Fruit fly (Drosophila melanogaster) whole organism, pupa: Measurements from ENCODE around the gene S6k.

Source experiments
- CG10348 ChIP-seq: fragments of 200-800 bp; sonication (Bioruptor generic); IDR thresholded peaks from 2 replicates; pipeline ENCODE4 v1.3.6; 2022; ENCODE audit warnings: missing biosample characterization, missing genetic modification characterization
- CG12605 ChIP-seq: fragments of 200-800 bp; sonication (Bioruptor generic); IDR thresholded peaks from 2 replicates; pipeline ENCODE4 v1.3.6; 2022; ENCODE audit warnings: missing biosample characterization, missing genetic modification characterization
- CG13204 ChIP-seq: fragments of 200-800 bp; sonication (Bioruptor generic); optimal IDR thresholded peaks from 2 replicates; lab custom pipeline; 2018; ENCODE audit warnings: missing biosample characterization, mild to moderate bottlenecking, missing genetic modification characterization, moderate library complexity
- CG14655 ChIP-seq: fragments of 200-800 bp; sonication (Bioruptor generic); optimal IDR thresholded peaks from 3 replicates; lab custom pipeline; 2017; ENCODE audit warnings: mild to moderate bottlenecking, missing biosample characterization, missing genetic modification reagents, missing genetic modification characterization
- CG15710 ChIP-seq: fragments of 200-800 bp; sonication (Bioruptor generic); optimal IDR thresholded peaks from 2 replicates; lab custom pipeline; 2018; ENCODE audit warnings: missing biosample characterization, mild to moderate bottlenecking, missing genetic modification characterization, moderate library complexity
- CG17806 ChIP-seq: fragments of 200-800 bp; sonication (Bioruptor generic); optimal IDR thresholded peaks from 2 replicates; lab custom pipeline; 2018; ENCODE audit warnings: missing biosample characterization, mild to moderate bottlenecking, missing genetic modification characterization, moderate library complexity
- CG32121 ChIP-seq: fragments of 200-800 bp; sonication (Bioruptor generic); IDR thresholded peaks from 2 replicates; pipeline ENCODE4 v1.3.6; 2022; ENCODE audit warnings: missing biosample characterization, missing genetic modification characterization
- CG34367 ChIP-seq: fragments of 200-800 bp; sonication (Bioruptor generic); optimal IDR thresholded peaks from 2 replicates; lab custom pipeline; 2018; ENCODE audit warnings: missing biosample characterization, mild to moderate bottlenecking, missing genetic modification characterization
- CG4496 ChIP-seq: fragments of 200-800 bp; sonication (Bioruptor generic); IDR thresholded peaks from 3 replicates; pipeline ENCODE4 v1.3.6; 2022; ENCODE audit warnings: missing biosample characterization, missing genetic modification characterization
- CG8159 ChIP-seq: fragments of 200-800 bp; sonication (Bioruptor generic); optimal IDR thresholded peaks from 3 replicates; lab custom pipeline; 2018; ENCODE audit warnings: missing biosample characterization, mild to moderate bottlenecking, missing genetic modification characterization, moderate library complexity
- CG8301 ChIP-seq: fragments of 200-800 bp; sonication (Bioruptor generic); optimal IDR thresholded peaks from 2 replicates; lab custom pipeline; 2018; ENCODE audit warnings: missing biosample characterization, mild to moderate bottlenecking, missing genetic modification characterization
- CG9948 ChIP-seq: fragments of 200-800 bp; sonication (Bioruptor generic); optimal IDR thresholded peaks from 2 replicates; lab custom pipeline; 2018; ENCODE audit warnings: missing biosample characterization, mild to moderate bottlenecking, missing genetic modification characterization, moderate library complexity
- D1 ChIP-seq: fragments of 200-800 bp; sonication (Bioruptor generic); optimal IDR thresholded peaks from 2 replicates; lab custom pipeline; 2018; ENCODE audit warnings: missing biosample characterization, mild to moderate bottlenecking, missing genetic modification characterization, moderate library complexity
- EcR ChIP-seq: fragments of 200-800 bp; sonication (Bioruptor generic); optimal IDR thresholded peaks from 3 replicates; lab custom pipeline; 2019; ENCODE audit warnings: missing biosample characterization, missing genetic modification characterization, mild to moderate bottlenecking, moderate library complexity, missing genetic modification reagents
- Ets98B ChIP-seq: fragments of 200-800 bp; sonication (Bioruptor generic); IDR thresholded peaks from 2 replicates; pipeline ENCODE4 v1.3.6; 2022; ENCODE audit warnings: missing biosample characterization, missing genetic modification characterization
- Pif1A ChIP-seq: fragments of 200-800 bp; sonication (Bioruptor generic); optimal IDR thresholded peaks from 3 replicates; lab custom pipeline; 2016; ENCODE audit warnings: missing biosample characterization, missing genetic modification characterization
- Pif1B ChIP-seq: fragments of 200-800 bp; sonication (Bioruptor generic); optimal IDR thresholded peaks from 3 replicates; lab custom pipeline; 2016; ENCODE audit warnings: missing biosample characterization, missing genetic modification characterization
- Snoo ChIP-seq: fragments of 200-800 bp; sonication (Bioruptor generic); optimal IDR thresholded peaks from 3 replicates; lab custom pipeline; 2017; ENCODE audit warnings: missing biosample characterization, mild to moderate bottlenecking, missing genetic modification characterization, inconsistent platforms
- fd96Ca ChIP-seq: fragments of 200-800 bp; sonication (Bioruptor generic); IDR thresholded peaks from 3 replicates; pipeline ENCODE4 v1.3.6; 2022; ENCODE audit warnings: missing biosample characterization, missing genetic modification characterization
- gl ChIP-seq: fragments of 200-800 bp; sonication (Bioruptor generic); optimal IDR thresholded peaks from 2 replicates; lab custom pipeline; 2018; ENCODE audit warnings: missing biosample characterization, mild to moderate bottlenecking, missing genetic modification characterization
- rn ChIP-seq: fragments of 200-800 bp; sonication (Bioruptor generic); IDR thresholded peaks from 2 replicates; pipeline ENCODE4 v1.3.6; 2022; ENCODE audit warnings: missing biosample characterization, missing genetic modification characterization

The S6k gene

DNA sequence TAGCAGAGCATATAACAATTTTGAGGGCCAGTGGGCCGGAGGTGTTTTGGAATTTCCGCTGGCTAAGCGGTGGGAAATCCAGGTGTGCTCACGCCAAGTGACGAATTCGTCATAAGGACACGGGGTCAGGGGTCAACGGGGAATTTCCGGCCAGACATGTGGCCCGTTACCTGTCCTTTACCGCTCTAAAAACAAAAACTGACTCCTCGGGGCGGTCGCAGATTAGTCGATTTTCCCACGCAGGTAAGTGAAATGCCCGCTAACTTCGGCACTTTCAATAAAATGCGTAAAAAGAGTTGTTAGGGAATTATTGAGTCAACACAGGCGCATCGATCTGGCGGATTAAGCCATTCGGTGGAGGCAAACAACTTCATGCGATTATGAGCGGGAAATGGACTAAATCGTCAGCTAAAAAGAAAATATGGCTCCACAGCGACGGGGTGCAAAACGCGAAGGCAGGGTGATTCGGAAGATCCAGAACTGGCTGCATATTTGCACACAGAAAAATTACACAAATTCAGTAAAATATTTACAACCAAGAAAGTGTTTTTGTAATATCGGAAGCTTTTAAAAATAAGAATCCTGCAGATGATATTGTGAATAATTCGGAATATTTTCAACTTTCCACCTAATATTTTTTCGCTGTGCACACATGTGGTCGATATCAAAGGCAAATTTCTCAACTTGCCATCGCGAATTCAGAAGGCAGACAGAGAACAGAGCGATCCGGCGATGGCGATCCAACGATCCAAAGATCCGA lies 25.3 kb upstream of the S6k start:
- TF ChIP-seq CG8301 (tag; lab: Kevin White, UChicago) = peak; percentile 31
- TF ChIP-seq fd96Ca (GFP tag; lab: Robert Waterston, UW) = 0 out of 3 replicates have a peak, but pooled peaks have one; percentile 35
- TF ChIP-seq gl (tag; lab: Kevin White, UChicago) = no peak
- TF ChIP-seq CG13204 (GFP tag; lab: Kevin White, UChicago) = no peak
- peak; percentile 19 for TF ChIP-seq Pif1B (GFP tag; lab: Kevin White, UChicago)
- peak; percentile 46 for TF ChIP-seq Pif1A (GFP tag; lab: Kevin White, UChicago)
- no peak for TF ChIP-seq CG10348 (GFP tag; lab: Robert Waterston, UW)
- no peak for TF ChIP-seq CG12605 (GFP tag; lab: Robert Waterston, UW)
- no peak for TF ChIP-seq CG32121 (GFP tag; lab: Robert Waterston, UW)
- peak; percentile 32 for TF ChIP-seq Snoo (tag; lab: Kevin White, UChicago)
- peak; percentile 42 for TF ChIP-seq CG9948 (tag; lab: Kevin White, UChicago)
- TF ChIP-seq CG17806 (tag; lab: Kevin White, UChicago) = peak; percentile 60
- TF ChIP-seq D1 (tag; lab: Kevin White, UChicago) = peak; percentile 36
- TF ChIP-seq CG4496 (GFP tag; lab: Robert Waterston, UW) = peak; percentile 42; the same call in 1 of the 3 replicates
- TF ChIP-seq EcR (GFP tag; lab: Kevin White, UChicago) = no peak
- peak; percentile 39 for TF ChIP-seq CG8159 (tag; lab: Kevin White, UChicago)
- TF ChIP-seq CG15710 (tag; lab: Kevin White, UChicago) = peak; percentile 46
- TF ChIP-seq CG34367 = peak; percentile 29
- no peak for TF ChIP-seq Ets98B (GFP tag; lab: Robert Waterston, UW)
- TF ChIP-seq rn (GFP tag; lab: Robert Waterston, UW) = no peak
- TF ChIP-seq CG14655 = peak; percentile 63
- TF ChIP-seq, all 21 proteins: peak for 13

DNA sequence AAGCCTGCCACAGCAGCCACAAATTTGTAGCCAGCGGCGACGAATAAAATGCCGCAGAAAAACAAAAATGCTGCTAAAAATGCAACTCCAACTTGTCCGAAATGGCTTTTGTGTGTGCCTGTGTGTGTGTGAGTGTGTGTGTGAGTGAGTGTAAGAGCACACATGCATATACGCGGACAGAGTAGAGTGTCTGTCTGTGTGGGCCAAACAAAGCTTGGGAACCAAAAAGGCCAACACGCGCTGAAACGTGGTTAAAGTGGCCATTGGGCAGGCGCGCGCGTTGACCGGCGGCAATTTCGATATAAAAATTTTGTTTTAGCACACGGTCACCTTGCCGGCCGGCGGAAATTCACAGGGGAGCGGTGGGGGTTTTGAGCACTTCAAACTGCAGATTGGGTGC lies 24.7 kb upstream of the S6k start:
- TF ChIP-seq CG8301 (tag; lab: Kevin White, UChicago) (no peak), CG17806 (tag; lab: Kevin White, UChicago) (no peak), gl (tag; lab: Kevin White, UChicago) (no peak), D1 (tag; lab: Kevin White, UChicago) (no peak), CG14655 (no peak), CG12605 (GFP tag; lab: Robert Waterston, UW) (no peak), CG34367 (no peak), Snoo (tag; lab: Kevin White, UChicago) (no peak), CG8159 (tag; lab: Kevin White, UChicago) (no peak), Pif1A (GFP tag; lab: Kevin White, UChicago) (no peak), Pif1B (GFP tag; lab: Kevin White, UChicago) (no peak), rn (GFP tag; lab: Robert Waterston, UW) (no peak), fd96Ca (GFP tag; lab: Robert Waterston, UW) (no peak), CG9948 (tag; lab: Kevin White, UChicago) (no peak), CG4496 (GFP tag; lab: Robert Waterston, UW) (no peak), Ets98B (GFP tag; lab: Robert Waterston, UW) (no peak; the same call in 1 of the 2 replicates), CG13204 (GFP tag; lab: Kevin White, UChicago) (no peak), CG32121 (GFP tag; lab: Robert Waterston, UW) (no peak)

DNA sequence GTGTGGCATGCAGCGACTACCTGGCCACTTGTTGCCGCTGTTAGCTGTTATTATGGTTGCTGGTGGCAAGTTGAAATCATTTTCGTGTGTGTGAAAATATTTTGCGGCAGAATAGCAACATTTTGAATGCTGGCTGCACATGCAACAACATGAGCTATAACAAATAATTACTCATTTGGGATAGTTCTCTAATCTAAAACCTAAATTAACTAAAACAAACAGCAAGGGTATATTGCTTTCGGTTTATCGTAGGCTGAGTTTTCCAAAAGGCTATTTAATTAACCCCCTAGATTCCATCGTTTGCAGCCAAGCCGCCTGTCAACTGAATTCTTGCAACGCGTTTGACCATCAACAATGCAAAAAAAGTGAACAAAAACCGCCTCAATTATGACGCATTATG lies 24.1 kb upstream of the S6k start:
- TF ChIP-seq CG4496 (GFP tag; lab: Robert Waterston, UW) (no peak), CG15710 (tag; lab: Kevin White, UChicago) (no peak), CG13204 (GFP tag; lab: Kevin White, UChicago) (no peak), Snoo (tag; lab: Kevin White, UChicago) (no peak), fd96Ca (GFP tag; lab: Robert Waterston, UW) (no peak), CG32121 (GFP tag; lab: Robert Waterston, UW) (no peak), CG14655 (no peak), Ets98B (GFP tag; lab: Robert Waterston, UW) (no peak), CG17806 (tag; lab: Kevin White, UChicago) (no peak), rn (GFP tag; lab: Robert Waterston, UW) (no peak)

DNA sequence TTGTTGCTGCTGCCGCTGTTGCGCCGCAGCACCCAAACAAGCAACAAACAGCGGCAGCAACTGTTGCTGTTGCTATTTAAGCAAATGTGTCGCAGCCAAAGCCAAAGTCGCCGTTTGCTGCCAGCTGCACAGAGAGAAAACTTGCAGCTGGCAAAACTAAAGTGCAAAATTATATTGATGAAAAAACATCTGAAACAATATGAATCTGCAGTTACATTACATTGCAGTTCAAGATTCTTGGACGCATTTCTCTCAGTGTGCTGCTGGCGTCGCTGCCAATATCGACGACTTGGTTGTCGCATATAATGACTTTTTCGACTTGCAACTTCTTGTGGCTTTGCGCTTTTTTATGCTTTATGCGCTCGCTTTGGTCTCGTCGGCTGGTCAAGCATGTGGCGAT lies 23.5 kb upstream of the S6k start:
- TF ChIP-seq Ets98B (GFP tag; lab: Robert Waterston, UW) = peak; percentile 98
- TF ChIP-seq CG4496 (GFP tag; lab: Robert Waterston, UW) = peak; percentile 98
- TF ChIP-seq CG14655 = peak; percentile 94
- TF ChIP-seq CG12605 (GFP tag; lab: Robert Waterston, UW) = peak; percentile 91
- no peak for TF ChIP-seq D1 (tag; lab: Kevin White, UChicago)
- peak; percentile 41 for TF ChIP-seq Snoo (tag; lab: Kevin White, UChicago)
- TF ChIP-seq CG13204 (GFP tag; lab: Kevin White, UChicago) = peak; percentile 2
- peak; percentile 93 for TF ChIP-seq rn (GFP tag; lab: Robert Waterston, UW)
- peak; percentile 93 for TF ChIP-seq CG8301 (tag; lab: Kevin White, UChicago)
- peak; percentile 77 for TF ChIP-seq CG17806 (tag; lab: Kevin White, UChicago)
- TF ChIP-seq CG32121 (GFP tag; lab: Robert Waterston, UW) = peak; percentile 96
- TF ChIP-seq EcR (GFP tag; lab: Kevin White, UChicago) = no peak
- peak; percentile 77 for TF ChIP-seq CG9948 (tag; lab: Kevin White, UChicago)
- peak; percentile 98 for TF ChIP-seq fd96Ca (GFP tag; lab: Robert Waterston, UW)
- TF ChIP-seq Pif1B (GFP tag; lab: Kevin White, UChicago) = peak; percentile 85
- no peak for TF ChIP-seq CG10348 (GFP tag; lab: Robert Waterston, UW)
- TF ChIP-seq Pif1A (GFP tag; lab: Kevin White, UChicago) = peak; percentile 92
- TF ChIP-seq CG34367 = peak; percentile 79
- TF ChIP-seq gl (tag; lab: Kevin White, UChicago) = peak; percentile 52
- peak; percentile 73 for TF ChIP-seq CG15710 (tag; lab: Kevin White, UChicago)
- peak; percentile 68 for TF ChIP-seq CG8159 (tag; lab: Kevin White, UChicago)
